Fruit fly (Drosophila melanogaster) whole organism, prepupa: ENCODE results near the gene CG12986.

Experiments used
- CG10669 ChIP-seq: fragments of 200-800 bp; sonication (Bioruptor generic); optimal IDR thresholded peaks from 3 replicates; lab custom pipeline; 2018; ENCODE audit warnings: missing biosample characterization, mild to moderate bottlenecking, missing genetic modification characterization, moderate library complexity
- Ets21C ChIP-seq: fragments of 200-800 bp; sonication (Bioruptor generic); optimal IDR thresholded peaks from 3 replicates; lab custom pipeline; 2016; ENCODE audit warnings: missing biosample characterization, missing genetic modification characterization

DNA sequence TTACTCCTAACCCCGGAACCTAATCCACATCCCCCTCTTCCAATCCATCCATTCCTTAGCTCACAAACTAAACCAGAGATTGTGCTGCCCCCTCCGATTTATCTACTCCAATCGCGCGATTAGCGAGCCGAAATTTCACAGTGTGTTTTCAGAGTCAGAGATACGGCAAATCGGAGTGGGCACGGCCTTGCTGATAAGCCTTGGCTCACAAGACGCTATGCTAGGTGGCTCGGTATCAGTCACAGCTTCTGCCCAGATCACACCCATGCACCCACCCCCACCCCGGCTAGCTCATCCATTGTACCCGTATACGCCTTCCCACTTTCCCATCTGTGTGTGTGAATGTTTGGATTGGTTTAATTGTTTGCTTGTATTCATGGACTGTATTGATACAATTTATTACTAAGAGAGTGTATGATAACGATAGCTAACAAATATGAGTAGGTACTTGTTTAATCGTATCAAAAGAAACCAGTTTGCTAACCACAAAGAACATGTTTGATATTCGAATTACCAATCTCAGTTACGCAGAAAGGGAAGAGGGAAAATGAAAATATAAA is 26.4 kb upstream of the CG12986 start:
- TF ChIP-seq Ets21C (GFP tag; lab: Kevin White, UChicago) (no peak), CG10669 (no peak)
